Worm (Caenorhabditis elegans): ENCODE measurements around the gene C14C10.1.

The C14C10.1 gene

ce11 chrV:12552671-12553212 lies 35.4 kb upstream of the C14C10.1 start, which contains the start of gene F45D3.4:
TSS of gene F45D3.4 (minus strand) at chrV:12553191.
- TF ChIP-seq tbx-2 (tag; optimal IDR thresholded peaks at IDR 0.05) (no peak), ces-1 (GFP tag; optimal IDR thresholded peaks at IDR 0.05) (no peak), efl-3 (GFP tag; optimal IDR thresholded peaks at IDR 0.05) (no peak), pqm-1 (tag; optimal IDR thresholded peaks at IDR 0.05) (no peak), blmp-1 (tag; optimal IDR thresholded peaks at IDR 0.05) (no peak), ztf-11 (tag; optimal IDR thresholded peaks at IDR 0.05) (no peak), fkh-10 (GFP tag; optimal IDR thresholded peaks at IDR 0.05) (no peak), snu-23 (GFP tag; optimal IDR thresholded peaks at IDR 0.05) (no peak), hlh-17 (GFP tag; optimal IDR thresholded peaks at IDR 0.05; ENCODE audit: borderline replicate concordance) (no peak), nhr-12 (tag; optimal IDR thresholded peaks at IDR 0.05) (no peak), ceh-82 (tag; optimal IDR thresholded peaks at IDR 0.05) (no peak), lsy-2 (tag; optimal IDR thresholded peaks at IDR 0.05) (peak in 1 of 2 experiments; percentile 13), lin-35 (GFP tag; optimal IDR thresholded peaks at IDR 0.05) (peak in 1 of 2 experiments; percentile 3), pag-3 (tag; optimal IDR thresholded peaks at IDR 0.05; ENCODE audit: borderline replicate concordance, insufficient read depth) (no peak), lin-15B (tag; optimal IDR thresholded peaks at IDR 0.05) (no peak), ama-1 (optimal IDR thresholded peaks at IDR 0.05) (peak; percentile 15)

- peak; percentile 43 for TF ChIP-seq nhr-47 (tag; optimal IDR thresholded peaks at IDR 0.05)
- TF ChIP-seq swsn-7 (tag; optimal IDR thresholded peaks at IDR 0.05): no peak
- TF ChIP-seq mef-2 (tag; optimal IDR thresholded peaks at IDR 0.05): no peak
- TF ChIP-seq nhr-76 (tag; optimal IDR thresholded peaks at IDR 0.05): no peak
- no peak for TF ChIP-seq C34B4.2 (tag; optimal IDR thresholded peaks at IDR 0.05)
- peak; percentile 14 for TF ChIP-seq fkh-8 (tag; optimal IDR thresholded peaks at IDR 0.05)
- no peak for TF ChIP-seq efl-3 (GFP tag; optimal IDR thresholded peaks at IDR 0.05)
- no peak for TF ChIP-seq unc-86 (tag; optimal IDR thresholded peaks at IDR 0.05)
- TF ChIP-seq alr-1 (tag; optimal IDR thresholded peaks at IDR 0.05; ENCODE audit: borderline replicate concordance): no peak
- TF ChIP-seq unc-62 (GFP tag; optimal IDR thresholded peaks at IDR 0.05): no peak
- no peak for TF ChIP-seq zip-4 (GFP tag; optimal IDR thresholded peaks at IDR 0.05)
- peak; percentile 46 for TF ChIP-seq nhr-19 (GFP tag; conservative IDR thresholded peaks at IDR 0.05)
- TF ChIP-seq snu-23 (GFP tag; optimal IDR thresholded peaks at IDR 0.05): peak; percentile 40
- TF ChIP-seq lin-35 (GFP tag; optimal IDR thresholded peaks at IDR 0.05): no peak
- no peak for TF ChIP-seq elt-2 (tag; optimal IDR thresholded peaks at IDR 0.05)
- TF ChIP-seq nhr-90 (tag; optimal IDR thresholded peaks at IDR 0.05; ENCODE audit: poor library complexity): no peak
- TF ChIP-seq unc-30 (tag; optimal IDR thresholded peaks at IDR 0.05): no peak
- no peak for TF ChIP-seq ceh-63 (GFP tag; optimal IDR thresholded peaks at IDR 0.05)
- peak in 5 of 6 experiments; percentile 51 to 98 (median 60) for TF ChIP-seq elt-3 (tag; optimal IDR thresholded peaks at IDR 0.05)
- peak; percentile 47 for TF ChIP-seq unc-130 (tag; optimal IDR thresholded peaks at IDR 0.05)
- no peak for TF ChIP-seq ceh-90 (tag; optimal IDR thresholded peaks at IDR 0.05)
- TF ChIP-seq nhr-20 (tag; optimal IDR thresholded peaks at IDR 0.05): peak; percentile 60
- peak; percentile 55 for TF ChIP-seq pax-3 (tag; optimal IDR thresholded peaks at IDR 0.05)
- TF ChIP-seq ztf-4 (tag; optimal IDR thresholded peaks at IDR 0.05): no peak
- TF ChIP-seq tbx-2 (tag; optimal IDR thresholded peaks at IDR 0.05): peak; percentile 30
- TF ChIP-seq C16A3.4 (tag; optimal IDR thresholded peaks at IDR 0.05): no peak
- TF ChIP-seq lin-39 (tag; optimal IDR thresholded peaks at IDR 0.05): no peak
- TF ChIP-seq egl-27 (tag; optimal IDR thresholded peaks at IDR 0.05): no peak
- no peak for TF ChIP-seq efl-1 (optimal IDR thresholded peaks at IDR 0.05)
- peak in 1 of 2 experiments; percentile 1 for TF ChIP-seq efl-1 (GFP tag; optimal IDR thresholded peaks at IDR 0.05 in 1 of 2)
- TF ChIP-seq nhr-71 (tag; optimal IDR thresholded peaks at IDR 0.05): peak; percentile 64
- peak in 1 of 2 experiments; percentile 63 for TF ChIP-seq mdl-1 (tag; optimal IDR thresholded peaks at IDR 0.05)
- no peak for TF ChIP-seq C04F5.9 (tag; optimal IDR thresholded peaks at IDR 0.05)
- TF ChIP-seq zag-1 (tag; optimal IDR thresholded peaks at IDR 0.05): no peak
- peak; percentile 94 for TF ChIP-seq nhr-85 (tag)
- TF ChIP-seq blmp-1 (tag; optimal IDR thresholded peaks at IDR 0.05): peak; percentile 59
- TF ChIP-seq snpc-4 (tag; optimal IDR thresholded peaks at IDR 0.05): no peak
- TF ChIP-seq dsc-1 (tag; optimal IDR thresholded peaks at IDR 0.05): peak; percentile 60
- no peak for TF ChIP-seq ceh-82 (tag; optimal IDR thresholded peaks at IDR 0.05)
- no peak for TF ChIP-seq mep-1 (tag; optimal IDR thresholded peaks at IDR 0.05)
Measured at ce11 chrV:12553286-12553725, 34.8 kb upstream of the C14C10.1 start.
